Worm (Caenorhabditis elegans): ENCODE measurements around the gene F47D2.11.
"Not testable (repeated sequence)": the region's sequence is repeated elsewhere in the genome, so short reads cannot be mapped to it uniquely, and the experiment has no call there.

Gene F47D2.11

ce11 chrV:4273372-4273771 lies 22.4 kb downstream of the F47D2.11 start:
- TF ChIP-seq F37B4.10 (GFP tag; IDR thresholded peaks at IDR 0.05) (no peak), dpff-1 (tag; optimal IDR thresholded peaks at IDR 0.05) (no peak), F39B2.1 (GFP tag; IDR thresholded peaks at IDR 0.05) (no peak), Y56A3A.18 (GFP tag; IDR thresholded peaks at IDR 0.05) (no peak), mxl-1 (tag; optimal IDR thresholded peaks at IDR 0.05) (no peak), him-1 (tag; optimal IDR thresholded peaks at IDR 0.05) (no peak), snpc-4 (GFP tag; optimal IDR thresholded peaks at IDR 0.05) (no peak), snpc-4 (tag; optimal IDR thresholded peaks at IDR 0.05) (no peak), nhr-120 (GFP tag; IDR thresholded peaks at IDR 0.05) (no peak), attf-3 (GFP tag; conservative IDR thresholded peaks at IDR 0.05) (no peak), aptf-2 (GFP tag; conservative IDR thresholded peaks at IDR 0.05) (no peak), snpc-3.4 (tag; optimal IDR thresholded peaks at IDR 0.05) (no peak), K11D2.4 (GFP tag; IDR thresholded peaks at IDR 0.05) (no peak), sdz-38 (tag; optimal IDR thresholded peaks at IDR 0.05) (no peak), dpl-1 (GFP tag; optimal IDR thresholded peaks at IDR 0.05) (no peak), nhr-27 (tag; optimal IDR thresholded peaks at IDR 0.05) (no peak), mel-28 (tag; optimal IDR thresholded peaks at IDR 0.05; ENCODE audit: borderline replicate concordance) (no peak), ZK185.1 (tag; optimal IDR thresholded peaks at IDR 0.05; ENCODE audit: poor library complexity, severe bottlenecking) (no peak)

DNA sequence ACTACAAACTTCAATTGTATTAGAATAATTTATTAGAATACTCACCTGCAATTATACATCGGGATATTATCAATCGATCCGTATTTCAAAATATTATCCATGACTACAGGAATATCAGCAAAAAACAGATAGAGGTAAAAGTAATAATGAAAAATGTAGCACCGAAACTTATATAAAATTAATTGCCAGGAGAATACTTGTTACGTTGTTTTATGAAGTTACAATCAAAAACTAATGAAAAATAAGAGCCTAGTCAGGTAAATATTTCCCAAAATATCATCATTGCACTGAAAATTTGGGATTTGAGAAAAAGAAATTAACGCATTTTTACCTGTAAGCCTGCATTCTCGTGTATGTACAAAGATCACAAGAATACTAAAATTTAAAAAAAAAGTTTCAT lies 24.6 kb downstream of the F47D2.11 start, which contains the start of gene srt-38:
srt-38 (minus strand) TSS at position 101 of the 400 bp plus-strand sequence.
- TF ChIP-seq F33H1.4 (GFP tag; IDR thresholded peaks at IDR 0.05); attf-5 (GFP tag; optimal IDR thresholded peaks at IDR 0.05); sptf-2 (GFP tag; optimal IDR thresholded peaks at IDR 0.05): not testable (repeated sequence)

DNA sequence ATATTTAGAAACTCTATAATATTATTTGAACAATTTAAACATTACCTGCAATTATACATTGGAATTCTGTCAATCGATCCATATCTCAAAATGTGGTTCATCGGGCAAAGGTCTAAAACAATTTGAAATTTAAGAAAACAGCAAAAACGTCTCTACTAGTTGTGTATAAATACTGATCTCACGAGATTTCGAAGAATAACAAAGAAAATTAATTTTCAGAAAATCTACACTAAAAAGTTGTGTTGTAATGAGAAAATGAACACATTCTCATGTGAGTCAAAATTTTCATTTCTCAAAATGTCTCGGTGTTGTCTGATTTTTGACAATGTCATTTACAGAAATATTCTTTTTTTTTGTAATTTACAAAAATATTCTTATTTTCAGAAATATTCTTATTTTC lies 27.6 kb downstream of the F47D2.11 start, which contains the start of gene srt-36:
srt-36 (minus strand) TSS at position 101 of the 400 bp plus-strand sequence.
- not testable (repeated sequence) for TF ChIP-seq pbrm-1 (GFP tag; IDR thresholded peaks at IDR 0.05); lag-1 (GFP tag; IDR thresholded peaks at IDR 0.05); ceh-27 (GFP tag; optimal IDR thresholded peaks at IDR 0.05)

DNA sequence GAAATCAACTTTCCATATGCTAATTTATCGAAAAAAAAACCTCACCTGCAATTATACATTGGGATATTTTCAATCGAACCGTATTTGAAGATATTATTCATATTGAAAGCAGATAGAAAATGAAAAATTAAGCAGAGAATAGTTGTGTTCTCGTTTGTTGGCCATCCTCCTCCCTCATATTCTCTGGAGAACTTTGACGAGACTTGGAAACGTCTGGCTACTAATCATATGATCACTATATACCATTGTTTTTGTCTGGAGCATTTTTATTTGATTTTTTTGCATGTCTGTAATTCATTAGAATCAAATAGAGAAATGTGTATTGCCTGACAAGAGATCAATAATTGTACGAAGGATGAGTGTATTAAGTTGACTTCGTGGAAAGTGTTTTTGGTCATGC lies 31.3 kb downstream of the F47D2.11 start, which contains the start of gene srt-35:
srt-35 (minus strand) TSS at position 101 of the 400 bp plus-strand sequence.
- no peak for TF ChIP-seq egl-18 (GFP tag; IDR thresholded peaks at IDR 0.05)
- TF ChIP-seq efl-1 (GFP tag; optimal IDR thresholded peaks at IDR 0.05): no peak
- no peak for TF ChIP-seq ztf-28 (GFP tag; IDR thresholded peaks at IDR 0.05)
- TF ChIP-seq madf-10 (tag; optimal IDR thresholded peaks at IDR 0.05): no peak
- no peak for TF ChIP-seq aptf-2 (GFP tag; conservative IDR thresholded peaks at IDR 0.05)
- no peak for TF ChIP-seq nhr-90 (tag; optimal IDR thresholded peaks at IDR 0.05)
- TF ChIP-seq ztf-22 (GFP tag; optimal IDR thresholded peaks at IDR 0.05): no peak
- TF ChIP-seq F37B4.10 (GFP tag; IDR thresholded peaks at IDR 0.05): no peak
- no peak for TF ChIP-seq lin-26 (GFP tag; IDR thresholded peaks at IDR 0.05)
- TF ChIP-seq akir-1 (GFP tag; optimal IDR thresholded peaks at IDR 0.05): no peak
- TF ChIP-seq atf-7 (tag; optimal IDR thresholded peaks at IDR 0.05): no peak
- no peak for TF ChIP-seq snpc-3.4 (tag; optimal IDR thresholded peaks at IDR 0.05)
- no peak for TF ChIP-seq mel-28 (tag; optimal IDR thresholded peaks at IDR 0.05; ENCODE audit: borderline replicate concordance)
- no peak for TF ChIP-seq mxl-1 (tag; optimal IDR thresholded peaks at IDR 0.05)
- no peak for TF ChIP-seq nfyb-1 (GFP tag; IDR thresholded peaks at IDR 0.05)
- no peak for TF ChIP-seq D2030.7 (GFP tag; IDR thresholded peaks at IDR 0.05)
- no peak for TF ChIP-seq ztf-6 (GFP tag; IDR thresholded peaks at IDR 0.05)
- TF ChIP-seq somi-1 (GFP tag; optimal IDR thresholded peaks at IDR 0.05): no peak
- no peak for TF ChIP-seq sea-2 (GFP tag; IDR thresholded peaks at IDR 0.05)
- no peak for TF ChIP-seq F23B12.7 (tag; optimal IDR thresholded peaks at IDR 0.05; ENCODE audit: insufficient read depth)
